Fruit fly (Drosophila melanogaster): Measurements from ENCODE around the gene CG8209.

Gene CG8209

dm6 chr3L:7958083-7958482, 18.1 kb upstream of the CG8209 start (continued):
- peak; percentile 8 for TF ChIP-seq CG13424 (tag; optimal IDR thresholded peaks at IDR 0.05)
- TF ChIP-seq H15 (GFP tag; IDR thresholded peaks at IDR 0.05) = no peak
- TF ChIP-seq eyg (GFP tag; optimal IDR thresholded peaks at IDR 0.05) = no peak
- TF ChIP-seq CG9817 (tag; optimal IDR thresholded peaks at IDR 0.05) = no peak
- TF ChIP-seq gem (tag; optimal IDR thresholded peaks at IDR 0.05) = peak; percentile 59
- TF ChIP-seq CG2129 (GFP tag; IDR thresholded peaks at IDR 0.05; ENCODE audit: partially characterized antibody) = no peak
- no peak for TF ChIP-seq dimm (GFP tag; IDR thresholded peaks at IDR 0.05)
- TF ChIP-seq Dref (GFP tag; IDR thresholded peaks at IDR 0.05) = no peak
- no peak for TF ChIP-seq Hey (tag; optimal IDR thresholded peaks at IDR 0.05)
- no peak for TF ChIP-seq bbx (GFP tag; IDR thresholded peaks at IDR 0.05; ENCODE audit: partially characterized antibody)
- TF ChIP-seq Oli (tag; optimal IDR thresholded peaks at IDR 0.05) = peak; percentile 28
- no peak for TF ChIP-seq CG4707 (GFP tag; optimal IDR thresholded peaks at IDR 0.05)
- TF ChIP-seq CG31224 (GFP tag; IDR thresholded peaks at IDR 0.05) = no peak
- TF ChIP-seq croc (GFP tag; conservative IDR thresholded peaks at IDR 0.05) = no peak
- peak; percentile 29 for TF ChIP-seq fd96Cb (tag; optimal IDR thresholded peaks at IDR 0.05)
- TF ChIP-seq D19A (tag; optimal IDR thresholded peaks at IDR 0.05) = peak; percentile 12
- no peak for TF ChIP-seq klu (GFP tag; IDR thresholded peaks at IDR 0.05)
- no peak for TF ChIP-seq cwo (GFP tag; optimal IDR thresholded peaks at IDR 0.05)
- no peak for TF ChIP-seq Dad (GFP tag; optimal IDR thresholded peaks at IDR 0.05)
- TF ChIP-seq fd3F (GFP tag; optimal IDR thresholded peaks at IDR 0.05) = no peak
- no peak for TF ChIP-seq chn (GFP tag; optimal IDR thresholded peaks at IDR 0.05)
- TF ChIP-seq HmgZ (tag; optimal IDR thresholded peaks at IDR 0.05) = no peak
- TF ChIP-seq sc (optimal IDR thresholded peaks at IDR 0.05) = no peak
- TF ChIP-seq sc (GFP tag; optimal IDR thresholded peaks at IDR 0.05) = no peak
- no peak for TF ChIP-seq zf30C (GFP tag; optimal IDR thresholded peaks at IDR 0.05)
- no peak for TF ChIP-seq CG2889 (GFP tag; IDR thresholded peaks at IDR 0.05)
- TF ChIP-seq CG30020 (tag; optimal IDR thresholded peaks at IDR 0.05) = no peak
- TF ChIP-seq her (GFP tag; optimal IDR thresholded peaks at IDR 0.05) = no peak
- no peak for TF ChIP-seq CG15601 (tag; optimal IDR thresholded peaks at IDR 0.05)
- no peak for TF ChIP-seq CG5180 (GFP tag; optimal IDR thresholded peaks at IDR 0.05)
- TF ChIP-seq cad (GFP tag; optimal IDR thresholded peaks at IDR 0.05) = no peak
- TF ChIP-seq Ets97D (GFP tag; optimal IDR thresholded peaks at IDR 0.05) = no peak
- TF ChIP-seq prd (optimal IDR thresholded peaks at IDR 0.05) = no peak
- TF ChIP-seq prd (GFP tag; IDR thresholded peaks at IDR 0.05) = peak; percentile 67; the same call in 2 of the 3 replicates
- TF ChIP-seq dpn (GFP tag; optimal IDR thresholded peaks at IDR 0.05) = no peak
- no peak for TF ChIP-seq ham (GFP tag; IDR thresholded peaks at IDR 0.05)
- TF ChIP-seq Atf6 (GFP tag; IDR thresholded peaks at IDR 0.05) = no peak
- no peak for TF ChIP-seq Sin3A (optimal IDR thresholded peaks at IDR 0.05)
- TF ChIP-seq NK7.1 (GFP tag; optimal IDR thresholded peaks at IDR 0.05) = no peak
- no peak for TF ChIP-seq Ets65A (GFP tag)

- TF ChIP-seq CG12104 (GFP tag; optimal IDR thresholded peaks at IDR 0.05) = no peak
- TF ChIP-seq Side (GFP tag; optimal IDR thresholded peaks at IDR 0.05) = no peak
- no peak for TF ChIP-seq aop (GFP tag; IDR thresholded peaks at IDR 0.05)
- no peak for TF ChIP-seq Max (GFP tag; optimal IDR thresholded peaks at IDR 0.05)
- no peak for TF ChIP-seq nau (GFP tag; optimal IDR thresholded peaks at IDR 0.05)
- no peak for TF ChIP-seq MTF-1 (GFP tag; optimal IDR thresholded peaks at IDR 0.05; ENCODE audit: borderline replicate concordance)
- peak; percentile 23 for TF ChIP-seq Med (GFP tag)
- peak; percentile 41 for TF ChIP-seq CG1832 (GFP tag; optimal IDR thresholded peaks at IDR 0.05)
- TF ChIP-seq exex (tag; optimal IDR thresholded peaks at IDR 0.05) = peak; percentile 80
- no peak for TF ChIP-seq sqz (GFP tag; optimal IDR thresholded peaks at IDR 0.05)
- TF ChIP-seq CG11093 (GFP tag; IDR thresholded peaks at IDR 0.05) = no peak
- TF ChIP-seq Nf-YC (tag; optimal IDR thresholded peaks at IDR 0.05) = peak; percentile 95
- TF ChIP-seq Eip74EF (GFP tag; optimal IDR thresholded peaks at IDR 0.05) = no peak
- TF ChIP-seq CG13894 (tag; optimal IDR thresholded peaks at IDR 0.05) = peak; percentile 23
Measured at dm6 chr3L:7958590-7959180, 17.5 kb upstream of the CG8209 start.
